Worm (Caenorhabditis elegans): Measurements from ENCODE around the gene B0272.4.

Gene B0272.4

DNA sequence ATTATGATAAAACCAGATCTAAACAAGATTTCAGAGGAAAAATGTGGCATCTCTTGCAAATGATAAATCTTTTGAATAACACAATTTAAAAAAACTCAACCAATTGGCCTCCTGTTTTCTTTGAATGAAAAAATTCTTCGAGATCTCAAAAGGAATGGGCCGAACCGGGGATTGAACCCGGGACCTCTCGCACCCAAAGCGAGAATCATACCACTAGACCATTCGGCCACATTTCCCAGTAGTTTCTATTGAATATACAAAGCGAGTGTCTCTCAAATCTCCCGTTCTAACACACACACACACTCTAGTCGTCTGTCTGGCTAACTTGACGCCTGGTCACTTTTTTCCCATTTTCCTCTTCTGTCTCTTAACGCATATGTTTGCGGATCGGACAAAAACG is 39.3 kb downstream of the B0272.4 start (continued):
- TF ChIP-seq nfya-1 (tag; optimal IDR thresholded peaks at IDR 0.05; ENCODE audit: borderline replicate concordance, insufficient read depth) (no peak), chd-7 (tag; optimal IDR thresholded peaks at IDR 0.05) (no peak), zfh-2 (GFP tag; conservative IDR thresholded peaks at IDR 0.05) (no peak), attf-6 (GFP tag; IDR thresholded peaks at IDR 0.05) (peak; percentile 34; the same call in 1 of the 2 replicates), ztf-28 (GFP tag; IDR thresholded peaks at IDR 0.05) (no peak), repo-1 (tag; optimal IDR thresholded peaks at IDR 0.05) (no peak)

- TF ChIP-seq bed-2 (GFP tag; IDR thresholded peaks at IDR 0.05) = no peak
- no peak for TF ChIP-seq B0336.3 (GFP tag; IDR thresholded peaks at IDR 0.05)
- TF ChIP-seq F57A8.1 (GFP tag; optimal IDR thresholded peaks at IDR 0.05) = no peak
- no peak for TF ChIP-seq Y79H2A.3 (GFP tag; conservative IDR thresholded peaks at IDR 0.05)
- TF ChIP-seq nhr-80 (tag; optimal IDR thresholded peaks at IDR 0.05) = no peak
- TF ChIP-seq mcd-1 (GFP tag; IDR thresholded peaks at IDR 0.05) = no peak
- no peak for TF ChIP-seq K12H6.12 (tag; optimal IDR thresholded peaks at IDR 0.05)
These were observed 43.9 kb downstream of the B0272.4 start, which contains the start of gene gap-2 for ce11 chrX:9472170-9472569. Gene gap-2, plus strand, starts transcription at chrX:9472470.

DNA sequence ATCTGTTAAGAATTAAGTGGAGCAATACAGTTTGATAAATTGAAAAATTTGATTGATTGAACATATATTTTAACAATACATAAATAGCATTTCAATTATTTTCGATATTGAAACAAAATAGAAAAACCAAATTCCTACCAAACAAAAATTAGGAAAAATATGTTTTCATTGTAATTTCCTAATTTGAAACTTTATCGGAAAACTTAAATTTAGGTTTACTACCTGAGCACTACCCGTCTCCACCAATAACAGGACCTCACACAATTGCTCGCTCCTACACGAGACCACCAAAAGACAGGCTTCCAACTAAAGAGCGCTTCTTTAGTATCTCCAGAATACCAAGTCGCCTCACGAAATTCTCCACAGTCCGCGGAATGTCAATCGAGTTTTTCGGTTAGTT is 48.5 kb downstream of the B0272.4 start:
- no peak for TF ChIP-seq lin-26 (GFP tag; IDR thresholded peaks at IDR 0.05)
- TF ChIP-seq nhr-27 (tag; optimal IDR thresholded peaks at IDR 0.05) = no peak
- no peak for TF ChIP-seq bed-1 (GFP tag; IDR thresholded peaks at IDR 0.05)
- no peak for TF ChIP-seq Y53G8AR.9 (GFP tag; conservative IDR thresholded peaks at IDR 0.05)
- no peak for TF ChIP-seq madf-8 (GFP tag; conservative IDR thresholded peaks at IDR 0.05)
- no peak for TF ChIP-seq ets-4 (GFP tag; optimal IDR thresholded peaks at IDR 0.05)
- no peak for TF ChIP-seq bed-2 (GFP tag; IDR thresholded peaks at IDR 0.05)
- no peak for TF ChIP-seq F33H1.4 (GFP tag; IDR thresholded peaks at IDR 0.05)
- TF ChIP-seq T07F8.4 (tag; optimal IDR thresholded peaks at IDR 0.05) = no peak
- TF ChIP-seq nhr-179 (tag; optimal IDR thresholded peaks at IDR 0.05) = no peak
- no peak for TF ChIP-seq ztf-6 (GFP tag; IDR thresholded peaks at IDR 0.05)
- TF ChIP-seq tlf-1 (GFP tag; optimal IDR thresholded peaks at IDR 0.05) = no peak
- no peak for TF ChIP-seq lin-35 (GFP tag; optimal IDR thresholded peaks at IDR 0.05)
- no peak for TF ChIP-seq ceh-27 (GFP tag; optimal IDR thresholded peaks at IDR 0.05)
- no peak for TF ChIP-seq ztf-25 (GFP tag; IDR thresholded peaks at IDR 0.05)
- TF ChIP-seq F39B2.1 (GFP tag; IDR thresholded peaks at IDR 0.05) = no peak
- TF ChIP-seq unc-130 (GFP tag; optimal IDR thresholded peaks at IDR 0.05) = no peak

Data from whole organism, young adult.